Fruit fly (Drosophila melanogaster) whole organism, embryonic: Measurements from ENCODE around the gene CDase.
A peak's percentile ranks its signal among the peaks of the same experiment; 100 is the strongest.

ENCODE experiments used
- CG10431 ChIP-seq: fragments of 200-800 bp; sonication (Bioruptor generic); optimal IDR thresholded peaks from 3 replicates; lab custom pipeline; 2018; ENCODE audit warnings: missing biosample characterization, mild to moderate bottlenecking, missing genetic modification characterization
- CG11723 ChIP-seq: fragments of 200-800 bp; sonication (Bioruptor generic); optimal IDR thresholded peaks from 2 replicates; lab custom pipeline; 2017; ENCODE audit warnings: missing biosample characterization, mild to moderate bottlenecking, missing genetic modification characterization
- CG13894 ChIP-seq: fragments of 200-800 bp; sonication (Bioruptor generic); optimal IDR thresholded peaks from 3 replicates; lab custom pipeline; 2018; ENCODE audit warnings: missing biosample characterization, mild to moderate bottlenecking, missing genetic modification characterization, moderate library complexity
- CG14965 ChIP-seq: fragments of 200-800 bp; sonication (Bioruptor generic); optimal IDR thresholded peaks from 2 replicates; lab custom pipeline; 2016; ENCODE audit warnings: missing biosample characterization, missing genetic modification characterization, borderline replicate concordance
- CG15073 ChIP-seq: fragments of 200-800 bp; sonication (Bioruptor generic); optimal IDR thresholded peaks from 2 replicates; lab custom pipeline; 2016; ENCODE audit warnings: missing biosample characterization, missing genetic modification characterization
- CG15696 ChIP-seq: fragments of 200-800 bp; sonication (Bioruptor generic); optimal IDR thresholded peaks from 2 replicates; lab custom pipeline; 2019; ENCODE audit warnings: missing biosample characterization, mild to moderate bottlenecking, missing genetic modification characterization, moderate library complexity
- CG1647 ChIP-seq: fragments of 200-800 bp; sonication (Bioruptor generic); optimal IDR thresholded peaks from 3 replicates; lab custom pipeline; 2016; ENCODE audit warnings: missing biosample characterization, missing genetic modification characterization
- CG17829 ChIP-seq: fragments of 200-800 bp; optimal IDR thresholded peaks from 2 replicates; lab custom pipeline; 2019; ENCODE audit warnings: missing biosample characterization, mild to moderate bottlenecking, missing genetic modification characterization, moderate library complexity
- CG2120 ChIP-seq: fragments of 200-800 bp; sonication (Bioruptor generic); optimal IDR thresholded peaks from 3 replicates; lab custom pipeline; 2016; ENCODE audit warnings: missing biosample characterization, missing genetic modification characterization
- CG2129 ChIP-seq: fragments of 200-800 bp; sonication (Bioruptor generic); IDR thresholded peaks from 2 replicates; pipeline ENCODE4 v1.3.6; 2022; ENCODE audit warnings: missing biosample characterization, missing genetic modification characterization; ENCODE audit not compliant: partially characterized antibody
- CG32532 ChIP-seq: fragments of 200-800 bp; sonication (Bioruptor generic); IDR thresholded peaks from 2 replicates; pipeline ENCODE4 v1.3.6; 2022; ENCODE audit warnings: missing biosample characterization, missing genetic modification characterization
- CG32767 ChIP-seq: fragments of 200-800 bp; sonication (Bioruptor generic); IDR thresholded peaks from 2 replicates; pipeline ENCODE4 v1.3.6; 2022; ENCODE audit warnings: missing biosample characterization, missing genetic modification characterization
- CG33557 ChIP-seq: fragments of 200-800 bp; sonication (Bioruptor generic); optimal IDR thresholded peaks from 2 replicates; lab custom pipeline; 2019; ENCODE audit warnings: missing biosample characterization, mild to moderate bottlenecking, missing genetic modification characterization, moderate library complexity
- CG34422 ChIP-seq: fragments of 200-800 bp; sonication (Bioruptor generic); IDR thresholded peaks from 3 replicates; pipeline ENCODE4 v1.3.6; 2022; ENCODE audit warnings: missing biosample characterization, missing genetic modification characterization
- CG3847 ChIP-seq: fragments of 200-800 bp; sonication (Bioruptor generic); IDR thresholded peaks from 2 replicates; pipeline ENCODE4 v1.3.6; 2022; ENCODE audit warnings: missing biosample characterization, missing genetic modification characterization
- CG4328 ChIP-seq: fragments of 200-800 bp; sonication (Bioruptor generic); optimal IDR thresholded peaks from 3 replicates; lab custom pipeline; 2017; ENCODE audit warnings: missing biosample characterization, missing genetic modification reagents, missing genetic modification characterization
- CG4360 ChIP-seq: fragments of 200-800 bp; sonication (Bioruptor generic); IDR thresholded peaks from 2 replicates; pipeline ENCODE4 v1.3.6; 2022; ENCODE audit warnings: missing biosample characterization, missing genetic modification characterization
- CG4707 ChIP-seq: fragments of 200-800 bp; sonication (Bioruptor generic); optimal IDR thresholded peaks from 2 replicates; lab custom pipeline; 2018; ENCODE audit warnings: missing biosample characterization, mild to moderate bottlenecking, missing genetic modification characterization, moderate library complexity
- CTCF ChIP-seq: fragments of 200-800 bp; sonication (Bioruptor generic); optimal IDR thresholded peaks from 2 replicates; lab custom pipeline; 2017; ENCODE audit warnings: missing biosample characterization, mild to moderate bottlenecking, missing genetic modification characterization, moderate library complexity
- D19A ChIP-seq: fragments of 200-800 bp; optimal IDR thresholded peaks from 3 replicates; lab custom pipeline; 2019; ENCODE audit warnings: missing biosample characterization, mild to moderate bottlenecking, missing genetic modification characterization, moderate library complexity
- Dll ChIP-seq: fragments of 200-800 bp; sonication (Bioruptor generic); IDR thresholded peaks from 4 replicates; pipeline ENCODE4 v1.3.6; 2022; ENCODE audit warnings: missing biosample characterization, missing genetic modification characterization; ENCODE audit not compliant: partially characterized antibody
- HHEX ChIP-seq: fragments of 200-800 bp; sonication (Bioruptor generic); optimal IDR thresholded peaks from 3 replicates; lab custom pipeline; 2017; ENCODE audit warnings: missing biosample characterization, mild to moderate bottlenecking, missing genetic modification characterization, missing genetic modification reagents
- Lhr ChIP-seq: fragments of 200-800 bp; sonication (Bioruptor generic); optimal IDR thresholded peaks from 3 replicates; lab custom pipeline; 2017; ENCODE audit warnings: mild to moderate bottlenecking, missing biosample characterization, missing genetic modification reagents, missing genetic modification characterization
- Lpt ChIP-seq: fragments of >200 bp; optimal IDR thresholded peaks from 2 replicates; lab custom pipeline; 2018; ENCODE audit warnings: missing biosample characterization, missing genetic modification characterization
- MTF-1 ChIP-seq: fragments of 200-800 bp; sonication (Bioruptor generic); optimal IDR thresholded peaks from 2 replicates; lab custom pipeline; 2018; ENCODE audit warnings: missing biosample characterization, mild to moderate bottlenecking, missing genetic modification characterization, borderline replicate concordance
- Meics ChIP-seq: fragments of 200-800 bp; sonication (Bioruptor generic); optimal IDR thresholded peaks from 2 replicates; lab custom pipeline; 2017; ENCODE audit warnings: missing biosample characterization, mild to moderate bottlenecking, missing genetic modification characterization
- NC2α ChIP-seq: fragments of 200-800 bp; sonication (Bioruptor generic); optimal IDR thresholded peaks from 2 replicates; lab custom pipeline; 2016; ENCODE audit warnings: missing biosample characterization, missing genetic modification characterization
- NC2β ChIP-seq: fragments of 200-800 bp; sonication (Bioruptor generic); optimal IDR thresholded peaks from 2 replicates; lab custom pipeline; 2016; ENCODE audit warnings: missing biosample characterization, missing genetic modification characterization
- Sry-β ChIP-seq: fragments of 200-800 bp; sonication (Bioruptor generic); optimal IDR thresholded peaks from 2 replicates; lab custom pipeline; 2018; ENCODE audit warnings: missing biosample characterization, mild to moderate bottlenecking, missing genetic modification characterization, moderate library complexity
- Ssrp ChIP-seq: fragments of 200-800 bp; sonication (Bioruptor generic); optimal IDR thresholded peaks from 2 replicates; lab custom pipeline; 2018; ENCODE audit warnings: missing biosample characterization, mild to moderate bottlenecking, missing genetic modification characterization, moderate library complexity
- ab ChIP-seq: fragments of 200-800 bp; sonication (Bioruptor generic); optimal IDR thresholded peaks from 2 replicates; lab custom pipeline; 2016; ENCODE audit warnings: missing biosample characterization, missing genetic modification characterization
- az2 ChIP-seq: fragments of 200-800 bp; sonication (Bioruptor generic); optimal IDR thresholded peaks from 3 replicates; lab custom pipeline; 2016; ENCODE audit warnings: missing biosample characterization, missing genetic modification characterization
- br ChIP-seq: fragments of >200 bp; optimal IDR thresholded peaks from 2 replicates; lab custom pipeline; 2017
- bsh ChIP-seq, 2 experiments: fragments of 200-800 bp; sonication (Bioruptor generic); optimal IDR thresholded peaks; 2 replicates each; lab custom pipeline; 2017 to 2018; ENCODE audit warnings: mild to moderate bottlenecking in 2 of 2, missing biosample characterization in 2 of 2, missing genetic modification characterization in 2 of 2, moderate library complexity in 1 of 2
- danr ChIP-seq: fragments of 200-800 bp; sonication (Bioruptor generic); IDR thresholded peaks from 2 replicates; pipeline ENCODE4 v1.3.6; 2022; ENCODE audit warnings: missing biosample characterization, missing genetic modification characterization
- exex ChIP-seq: fragments of 200-800 bp; sonication (Bioruptor generic); optimal IDR thresholded peaks from 4 replicates; lab custom pipeline; 2018; ENCODE audit warnings: missing biosample characterization, mild to moderate bottlenecking, missing genetic modification characterization, moderate library complexity
- fd64A ChIP-seq: fragments of 200-800 bp; sonication (Bioruptor generic); optimal IDR thresholded peaks from 3 replicates; lab custom pipeline; 2018; ENCODE audit warnings: missing biosample characterization, mild to moderate bottlenecking, missing genetic modification characterization
- fru ChIP-seq: fragments of >200 bp; optimal IDR thresholded peaks from 2 replicates; lab custom pipeline; 2017
- gem ChIP-seq: fragments of 200-800 bp; sonication (Bioruptor generic); optimal IDR thresholded peaks from 2 replicates; lab custom pipeline; 2019; ENCODE audit warnings: missing biosample characterization, mild to moderate bottlenecking, missing genetic modification characterization, moderate library complexity
- gsb ChIP-seq: fragments of 200-800 bp; sonication (Bioruptor generic); IDR thresholded peaks from 2 replicates; pipeline ENCODE4 v1.3.6; 2022; ENCODE audit warnings: missing biosample characterization, missing genetic modification characterization
- insv ChIP-seq, 2 experiments: fragments of 200-800 bp; sonication (Bioruptor generic); optimal IDR thresholded peaks; 3 replicates each; lab custom pipeline; 2016 to 2018; ENCODE audit warnings: missing biosample characterization in 2 of 2, missing genetic modification characterization in 2 of 2
- lab ChIP-seq: fragments of 200-800 bp; sonication (Bioruptor generic); optimal IDR thresholded peaks from 3 replicates; lab custom pipeline; 2017; ENCODE audit warnings: missing biosample characterization, missing genetic modification characterization, mild to moderate bottlenecking, moderate library complexity, missing genetic modification reagents
- oc ChIP-seq: fragments of 200-800 bp; sonication (Bioruptor generic); optimal IDR thresholded peaks from 2 replicates; lab custom pipeline; 2018; ENCODE audit warnings: missing biosample characterization, mild to moderate bottlenecking, missing genetic modification characterization, moderate library complexity
- p53 ChIP-seq: fragments of 200-800 bp; sonication (Bioruptor generic); optimal IDR thresholded peaks from 2 replicates; lab custom pipeline; 2016; ENCODE audit warnings: missing biosample characterization, missing genetic modification characterization
- phol ChIP-seq: fragments of 200-800 bp; sonication (Bioruptor generic); optimal IDR thresholded peaks from 3 replicates; lab custom pipeline; 2018; ENCODE audit warnings: missing biosample characterization, mild to moderate bottlenecking, missing genetic modification characterization, moderate library complexity
- ranshi ChIP-seq: fragments of 200-800 bp; sonication (Bioruptor generic); IDR thresholded peaks from 2 replicates; pipeline ENCODE4 v1.3.6; 2022; ENCODE audit warnings: missing biosample characterization, missing genetic modification characterization
- schlank ChIP-seq: fragments of 200-800 bp; sonication (Bioruptor generic); optimal IDR thresholded peaks from 2 replicates; lab custom pipeline; 2018; ENCODE audit warnings: missing biosample characterization, mild to moderate bottlenecking, missing genetic modification characterization
- sisA ChIP-seq: fragments of 200-800 bp; sonication (Bioruptor generic); IDR thresholded peaks from 2 replicates; pipeline ENCODE4 v1.3.6; 2022; ENCODE audit warnings: missing biosample characterization, missing genetic modification characterization
- slp2 ChIP-seq: fragments of 200-800 bp; sonication (Bioruptor generic); optimal IDR thresholded peaks from 2 replicates; lab custom pipeline; 2016; ENCODE audit warnings: missing biosample characterization, missing genetic modification characterization
- vnd ChIP-seq: fragments of 200-800 bp; sonication (Bioruptor generic); IDR thresholded peaks from 3 replicates; pipeline ENCODE4 v1.3.6; 2022; ENCODE audit warnings: missing biosample characterization, missing genetic modification characterization; ENCODE audit not compliant: partially characterized antibody
- wor ChIP-seq: fragments of 200-800 bp; sonication (Bioruptor generic); IDR thresholded peaks from 2 replicates; pipeline ENCODE4 v1.3.6; 2022; ENCODE audit warnings: missing biosample characterization, missing genetic modification characterization

Gene CDase

dm6 chr3R:30450224-30450623 is 9.1 kb upstream of the CDase start (continued):
- peak; percentile 69 for TF ChIP-seq CG4360 (GFP tag; lab: Robert Waterston, UW)
- TF ChIP-seq az2 (GFP tag; lab: Kevin White, UChicago) = peak; percentile 45
- peak; percentile 79; the same call in 1 of the 2 replicates for TF ChIP-seq ranshi (GFP tag; lab: Robert Waterston, UW)
- TF ChIP-seq CG2129 (GFP tag; lab: Robert Waterston, UW) = no peak
- TF ChIP-seq CG13894 (tag; lab: Kevin White, UChicago) = peak; percentile 38
- peak; percentile 87 for TF ChIP-seq CG1647 (GFP tag; lab: Kevin White, UChicago)
- TF ChIP-seq ab (GFP tag; lab: Kevin White, UChicago) = no peak
- TF ChIP-seq exex = peak; percentile 57
- peak; percentile 93 for TF ChIP-seq lab (GFP tag; lab: Kevin White, UChicago)
- peak; percentile 76 for TF ChIP-seq Meics
- no peak for TF ChIP-seq Lpt (GFP tag; lab: Kevin White, UChicago)
- TF ChIP-seq Ssrp = no peak
- TF ChIP-seq schlank (tag; lab: Kevin White, UChicago) = peak; percentile 62
- peak; percentile 90 for TF ChIP-seq MTF-1 (GFP tag; lab: Kevin White, UChicago)
- TF ChIP-seq Lhr (GFP tag; lab: Kevin White, UChicago) = peak; percentile 60
- TF ChIP-seq bsh (GFP tag; optimal IDR thresholded peaks at IDR 0.05; lab: Kevin White, UChicago) = peak; percentile 36 to 82
- TF ChIP-seq CG15696 (tag; lab: Kevin White, UChicago) = peak; percentile 45
- no peak for TF ChIP-seq vnd (GFP tag; lab: Robert Waterston, UW)
- TF ChIP-seq CG32767 (GFP tag; lab: Robert Waterston, UW) = peak; percentile 77
- TF ChIP-seq p53 (GFP tag; lab: Kevin White, UChicago) = peak; percentile 60
- TF ChIP-seq Dll (GFP tag; lab: Robert Waterston, UW) = 0 out of 4 replicates have a peak, but pooled peaks have one; percentile 31
- TF ChIP-seq CG3847 (GFP tag; lab: Robert Waterston, UW) = peak; percentile 21; the same call in 1 of the 2 replicates
- TF ChIP-seq wor (GFP tag; lab: Robert Waterston, UW) = peak; percentile 31; the same call in 1 of the 2 replicates
- TF ChIP-seq slp2 (GFP tag; lab: Kevin White, UChicago) = no peak
- TF ChIP-seq gsb (GFP tag; lab: Robert Waterston, UW) = peak; percentile 70
- TF ChIP-seq CTCF (GFP tag; lab: Kevin White, UChicago) = peak; percentile 52
- TF ChIP-seq Sry-β (GFP tag; lab: Kevin White, UChicago) = peak; percentile 36
- no peak for TF ChIP-seq oc (tag; lab: Kevin White, UChicago)
- no peak for TF ChIP-seq phol (tag; lab: Kevin White, UChicago)
- TF ChIP-seq CG2120 (GFP tag; lab: Kevin White, UChicago) = peak; percentile 75
- TF ChIP-seq CG17829 (tag; lab: Kevin White, UChicago) = no peak
- TF ChIP-seq br (lab: Kevin White, UChicago) = no peak
- TF ChIP-seq CG10431 (GFP tag; lab: Kevin White, UChicago) = peak; percentile 70
- TF ChIP-seq CG32532 (GFP tag; lab: Robert Waterston, UW) = peak; percentile 86
- 0 out of 2 replicates have a peak, but pooled peaks have one; percentile 22 for TF ChIP-seq danr (GFP tag; lab: Robert Waterston, UW)
- TF ChIP-seq CG34422 (GFP tag; lab: Robert Waterston, UW) = peak; percentile 68; the same call in 1 of the 3 replicates
- TF ChIP-seq CG33557 (GFP tag; lab: Kevin White, UChicago) = peak; percentile 78
- peak; percentile 72 for TF ChIP-seq CG14965 (GFP tag; lab: Kevin White, UChicago)
- peak; percentile 78 for TF ChIP-seq CG11723 (GFP tag; lab: Kevin White, UChicago)
- no peak for TF ChIP-seq fru (lab: Kevin White, UChicago)
- peak; percentile 68 for TF ChIP-seq CG4707 (GFP tag; lab: Kevin White, UChicago)
- TF ChIP-seq NC2α (GFP tag; lab: Kevin White, UChicago) = peak; percentile 76
- peak; percentile 62 for TF ChIP-seq gem
- peak; percentile 84 for TF ChIP-seq NC2β
- TF ChIP-seq sisA (GFP tag; lab: Robert Waterston, UW) = peak; percentile 23
- TF ChIP-seq fd64A (GFP tag; lab: Kevin White, UChicago) = peak; percentile 79
- peak; percentile 82 for TF ChIP-seq CG4328 (GFP tag; lab: Kevin White, UChicago)
- TF ChIP-seq CG15073 (GFP tag; lab: Kevin White, UChicago) = no peak
- TF ChIP-seq D19A (tag; lab: Kevin White, UChicago) = no peak
- peak; percentile 83 for TF ChIP-seq HHEX (GFP tag; lab: Kevin White, UChicago)
- TF ChIP-seq insv (GFP tag; optimal IDR thresholded peaks at IDR 0.05; lab: Kevin White, UChicago) = no peak
